Worm (Caenorhabditis elegans): ENCODE results near the gene try-13.

- TF ChIP-seq jun-1 (tag; optimal IDR thresholded peaks at IDR 0.05) = no peak
- no peak for TF ChIP-seq egl-27 (tag; optimal IDR thresholded peaks at IDR 0.05)
Measured at ce11 chrV:7439807-7440206, at the start of gene try-13.
